Worm (Caenorhabditis elegans): ENCODE data around the gene ZK666.1.
"Not testable (repeated sequence)": the region's sequence is repeated elsewhere in the genome, so short reads cannot be mapped to it uniquely, and the experiment has no call there.

ZK666.1 gene

DNA sequence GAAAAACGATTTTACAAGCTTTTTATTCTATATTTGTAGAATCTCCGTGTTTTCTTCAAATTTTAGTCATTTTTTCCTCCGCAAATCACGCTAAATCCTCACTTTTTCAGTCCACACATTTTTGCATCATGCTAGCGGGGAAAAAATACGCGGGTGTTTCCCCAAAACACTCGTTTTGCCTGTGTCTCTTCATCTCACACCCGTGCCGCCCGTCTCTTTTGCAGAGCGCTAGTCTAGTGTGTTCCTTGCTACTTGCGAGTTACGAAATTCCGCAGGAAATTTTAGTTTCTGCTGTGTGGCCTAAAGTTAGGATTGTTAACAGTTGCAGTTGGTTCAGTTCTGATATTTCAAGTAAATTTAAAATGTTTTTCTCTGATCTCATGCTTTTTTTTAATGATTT, 25.4 kb downstream of the ZK666.1 start:
- TF ChIP-seq unc-55 (GFP tag; optimal IDR thresholded peaks at IDR 0.05) (no peak), hlh-30 (tag; optimal IDR thresholded peaks at IDR 0.05; ENCODE audit: insufficient read depth) (no peak), nfya-1 (tag; optimal IDR thresholded peaks at IDR 0.05) (peak; percentile 20), elt-2 (tag; optimal IDR thresholded peaks at IDR 0.05) (peak; percentile 15), rnt-1 (tag; optimal IDR thresholded peaks at IDR 0.05) (no peak)

DNA sequence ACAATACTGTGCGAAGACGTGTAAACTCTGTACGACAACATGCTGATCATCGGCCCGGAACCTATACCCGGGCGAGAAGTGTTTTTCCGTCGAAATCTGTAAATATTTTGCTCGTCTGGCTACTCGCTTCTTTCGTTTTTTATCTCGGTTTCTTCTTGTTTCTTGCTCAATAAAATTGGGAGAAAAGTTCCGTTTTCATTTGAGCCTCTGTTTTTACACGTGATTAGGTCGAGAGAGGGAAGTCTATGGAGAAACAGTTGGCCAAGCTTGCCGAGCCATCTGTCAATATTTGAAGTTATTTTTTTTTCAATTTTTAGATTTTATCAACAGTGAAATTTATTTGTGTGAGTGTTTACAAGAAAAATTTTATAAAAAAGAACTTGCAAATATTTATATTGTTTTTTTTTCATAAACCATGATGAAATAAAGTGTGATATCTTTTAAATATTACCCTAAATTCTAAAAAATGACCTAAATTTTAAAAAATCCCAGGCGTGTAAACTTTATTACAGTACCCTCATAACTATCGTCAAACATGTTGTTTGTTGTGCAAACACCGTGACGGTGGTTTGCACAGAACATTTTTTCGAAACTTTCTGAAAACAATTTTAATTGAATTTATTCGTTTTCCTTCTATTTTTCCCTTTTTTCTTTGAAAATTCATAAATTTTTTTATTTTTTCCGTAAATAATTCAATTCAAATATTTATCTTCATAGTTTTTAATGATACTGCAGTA, 26.0 kb downstream of the ZK666.1 start:
- TF ChIP-seq ceh-14 (tag; optimal IDR thresholded peaks at IDR 0.05) = no peak
- TF ChIP-seq dve-1 (tag; optimal IDR thresholded peaks at IDR 0.05) = no peak

DNA sequence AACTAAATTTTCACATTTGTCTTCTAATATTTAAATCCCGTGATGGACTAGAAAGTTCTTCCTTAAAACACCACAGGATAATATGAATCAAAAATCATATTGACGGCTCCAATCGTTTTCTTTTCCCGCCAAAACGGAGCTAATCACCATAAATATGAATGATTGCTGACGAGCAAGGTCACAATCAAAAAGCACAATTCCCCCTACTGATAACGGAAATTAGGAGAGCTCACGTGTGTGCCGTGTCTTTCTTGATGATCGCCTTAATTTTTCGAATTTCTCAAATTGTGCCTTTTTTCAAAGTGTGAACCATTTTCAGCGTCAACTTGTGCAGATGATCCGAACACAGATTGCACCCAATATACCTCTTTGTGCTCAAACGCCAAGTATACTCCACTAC, 27.2 kb downstream of the ZK666.1 start:
- peak; percentile 72 for TF ChIP-seq elt-2 (tag; optimal IDR thresholded peaks at IDR 0.05)
- no peak for TF ChIP-seq ceh-6 (GFP tag; optimal IDR thresholded peaks at IDR 0.05)

ce11 chrII:10442846-10443245, 28.3 kb downstream of the ZK666.1 start, which contains the start of gene ZK673.1:
ZK673.1 (plus strand) TSS chrII:10443146.
- not testable (repeated sequence) for TF ChIP-seq ceh-22 (tag; optimal IDR thresholded peaks at IDR 0.05); elt-2 (tag; optimal IDR thresholded peaks at IDR 0.05); fkh-10 (GFP tag; optimal IDR thresholded peaks at IDR 0.05)

DNA sequence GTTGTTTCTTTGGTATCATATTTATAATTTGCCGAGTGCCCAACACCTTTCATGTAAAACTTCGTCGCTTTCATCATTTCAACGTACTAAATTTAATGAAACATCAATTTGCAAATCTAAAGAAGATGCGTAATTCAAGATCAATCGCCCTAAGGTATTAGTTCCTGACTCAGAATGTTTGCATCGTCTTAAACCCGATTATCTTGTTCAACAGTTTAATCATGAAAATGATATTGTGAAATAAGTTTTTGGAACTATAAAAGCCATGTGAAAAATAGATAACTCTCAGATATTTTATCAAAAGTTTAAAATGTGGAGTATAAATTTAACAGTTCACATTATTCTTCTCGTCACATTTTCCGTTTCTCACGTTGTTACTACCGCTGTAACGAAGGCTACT, 31.2 kb downstream of the ZK666.1 start, which contains the start of gene E04D5.4:
TSS of gene E04D5.4 (plus strand) at position 301 of the 400 bp plus-strand sequence.
- no peak for TF ChIP-seq T23F11.4 (GFP tag; optimal IDR thresholded peaks at IDR 0.05)
- TF ChIP-seq unc-3 (GFP tag; conservative IDR thresholded peaks at IDR 0.05) = no peak
- TF ChIP-seq unc-3 (tag; optimal IDR thresholded peaks at IDR 0.05) = no peak
- TF ChIP-seq unc-86 (tag; optimal IDR thresholded peaks at IDR 0.05) = no peak
- no peak for TF ChIP-seq unc-55 (GFP tag; optimal IDR thresholded peaks at IDR 0.05)
- no peak for TF ChIP-seq ceh-9 (tag; optimal IDR thresholded peaks at IDR 0.05)
- no peak for TF ChIP-seq dve-1 (tag; optimal IDR thresholded peaks at IDR 0.05)
- TF ChIP-seq pax-1 (tag; optimal IDR thresholded peaks at IDR 0.05) = no peak
- no peak for TF ChIP-seq ceh-22 (tag; optimal IDR thresholded peaks at IDR 0.05)
- TF ChIP-seq unc-42 (tag; optimal IDR thresholded peaks at IDR 0.05) = no peak
- no peak for TF ChIP-seq ttx-3 (tag; optimal IDR thresholded peaks at IDR 0.05)

DNA sequence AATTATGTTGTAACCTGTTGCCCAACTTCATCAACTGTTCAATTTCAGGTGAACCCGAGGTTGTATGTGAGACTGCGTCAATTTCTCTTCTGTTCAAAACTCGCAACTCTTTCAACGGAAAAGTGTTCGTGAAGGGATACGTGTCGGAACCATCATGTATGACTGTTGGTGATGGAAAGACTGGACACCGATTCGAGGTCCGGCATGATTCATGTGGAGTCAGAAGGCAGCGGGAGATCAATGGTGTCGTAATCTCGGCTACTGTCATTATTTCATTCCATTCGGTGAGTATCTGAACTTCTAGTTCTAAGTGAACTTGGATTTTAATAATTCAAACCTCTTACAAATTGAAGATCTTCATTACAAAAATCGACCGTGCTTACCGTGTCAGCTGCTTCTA, 33.3 kb downstream of the ZK666.1 start:
- no peak for TF ChIP-seq npax-4 (tag; optimal IDR thresholded peaks at IDR 0.05)
- no peak for TF ChIP-seq ceh-19 (GFP tag; optimal IDR thresholded peaks at IDR 0.05)
- no peak for TF ChIP-seq ceh-45 (GFP tag; IDR thresholded peaks at IDR 0.05)
- TF ChIP-seq gmeb-2 (tag; optimal IDR thresholded peaks at IDR 0.05) = no peak
- TF ChIP-seq pqm-1 (tag; optimal IDR thresholded peaks at IDR 0.05) = no peak
- no peak for TF ChIP-seq ceh-14 (tag; optimal IDR thresholded peaks at IDR 0.05)
- no peak for TF ChIP-seq unc-86 (tag; optimal IDR thresholded peaks at IDR 0.05)
- no peak for TF ChIP-seq lin-11 (tag; optimal IDR thresholded peaks at IDR 0.05)
- TF ChIP-seq ceh-2 (tag; optimal IDR thresholded peaks at IDR 0.05) = no peak
- TF ChIP-seq C08G9.2 (tag; optimal IDR thresholded peaks at IDR 0.05) = no peak
- TF ChIP-seq ceh-48 (tag; optimal IDR thresholded peaks at IDR 0.05) = no peak
- TF ChIP-seq tbx-7 (tag; optimal IDR thresholded peaks at IDR 0.05) = no peak
- no peak for TF ChIP-seq unc-55 (GFP tag; optimal IDR thresholded peaks at IDR 0.05)
- no peak for TF ChIP-seq fkh-6 (tag; optimal IDR thresholded peaks at IDR 0.05)
- no peak for TF ChIP-seq ref-2 (tag; optimal IDR thresholded peaks at IDR 0.05)
- TF ChIP-seq hlh-13 (GFP tag; optimal IDR thresholded peaks at IDR 0.05) = no peak
- TF ChIP-seq sox-2 (GFP tag; IDR thresholded peaks at IDR 0.05) = no peak
- TF ChIP-seq madf-2 (tag; optimal IDR thresholded peaks at IDR 0.05) = no peak

All from whole organism, late embryonic.